Fruit fly (Drosophila melanogaster) whole organism, embryonic: ENCODE measurements around the gene CG7963.

Experiments
- B-H2 ChIP-seq: fragments of 200-800 bp; sonication (Bioruptor generic); optimal IDR thresholded peaks from 2 replicates; lab custom pipeline; 2018; ENCODE audit warnings: missing biosample characterization, mild to moderate bottlenecking, missing genetic modification characterization
- CG10543 ChIP-seq: fragments of 200-800 bp; sonication (Bioruptor generic); optimal IDR thresholded peaks from 3 replicates; lab custom pipeline; 2017; ENCODE audit warnings: missing biosample characterization, mild to moderate bottlenecking, missing genetic modification characterization, moderate library complexity
- CG12155 ChIP-seq: fragments of 200-800 bp; sonication (Bioruptor generic); optimal IDR thresholded peaks from 3 replicates; lab custom pipeline; 2016; ENCODE audit warnings: missing biosample characterization, missing genetic modification characterization
- CG12659 ChIP-seq: fragments of 200-800 bp; sonication (Bioruptor generic); optimal IDR thresholded peaks from 3 replicates; lab custom pipeline; 2017; ENCODE audit warnings: mild to moderate bottlenecking, missing biosample characterization, missing genetic modification reagents, missing genetic modification characterization
- CG12744 ChIP-seq: fragments of 200-800 bp; sonication (Bioruptor generic); optimal IDR thresholded peaks from 2 replicates; lab custom pipeline; 2016; ENCODE audit warnings: missing biosample characterization, missing genetic modification characterization
- CG13775 ChIP-seq: fragments of 200-800 bp; sonication (Bioruptor generic); optimal IDR thresholded peaks from 3 replicates; lab custom pipeline; 2017; ENCODE audit warnings: missing biosample characterization, mild to moderate bottlenecking, missing genetic modification characterization
- CG14710 ChIP-seq: fragments of 200-800 bp; sonication (Bioruptor generic); optimal IDR thresholded peaks from 3 replicates; lab custom pipeline; 2019; ENCODE audit warnings: missing biosample characterization, mild to moderate bottlenecking, missing genetic modification characterization, moderate library complexity
- CG15073 ChIP-seq: fragments of 200-800 bp; sonication (Bioruptor generic); optimal IDR thresholded peaks from 2 replicates; lab custom pipeline; 2016; ENCODE audit warnings: missing biosample characterization, missing genetic modification characterization
- CG1647 ChIP-seq: fragments of 200-800 bp; sonication (Bioruptor generic); optimal IDR thresholded peaks from 3 replicates; lab custom pipeline; 2016; ENCODE audit warnings: missing biosample characterization, missing genetic modification characterization
- CG16779 ChIP-seq: fragments of 200-800 bp; sonication (Bioruptor generic); IDR thresholded peaks from 2 replicates; pipeline ENCODE4 v1.3.6; 2022; ENCODE audit warnings: missing biosample characterization, missing genetic modification characterization
- CG16863 ChIP-seq: fragments of 200-800 bp; sonication (Bioruptor generic); optimal IDR thresholded peaks from 3 replicates; lab custom pipeline; 2016; ENCODE audit warnings: missing biosample characterization, missing genetic modification characterization
- CG17186 ChIP-seq: fragments of 200-800 bp; sonication (Bioruptor generic); optimal IDR thresholded peaks from 3 replicates; lab custom pipeline; 2017; ENCODE audit warnings: missing biosample characterization, missing genetic modification reagents, missing genetic modification characterization
- CG17361 ChIP-seq: fragments of 200-800 bp; sonication (Bioruptor generic); IDR thresholded peaks from 3 replicates; pipeline ENCODE4 v1.3.6; 2022; ENCODE audit warnings: missing biosample characterization, missing genetic modification characterization
- CG1792 ChIP-seq: fragments of 200-800 bp; sonication (Bioruptor generic); optimal IDR thresholded peaks from 2 replicates; lab custom pipeline; 2016; ENCODE audit warnings: missing biosample characterization, missing genetic modification characterization
- CG18476 ChIP-seq: fragments of 200-800 bp; sonication (Bioruptor generic); optimal IDR thresholded peaks from 2 replicates; lab custom pipeline; 2016; ENCODE audit warnings: missing biosample characterization, mild to moderate bottlenecking, missing genetic modification characterization
- CG30403 ChIP-seq: fragments of 200-800 bp; sonication (Bioruptor generic); optimal IDR thresholded peaks from 3 replicates; lab custom pipeline; 2016; ENCODE audit warnings: missing biosample characterization, missing genetic modification characterization
- CG31388 ChIP-seq: fragments of 200-800 bp; sonication (Bioruptor generic); optimal IDR thresholded peaks from 2 replicates; lab custom pipeline; 2016; ENCODE audit warnings: missing biosample characterization, missing genetic modification characterization
- CG8765 ChIP-seq: fragments of 200-800 bp; sonication (Bioruptor generic); IDR thresholded peaks from 2 replicates; pipeline ENCODE4 v1.3.6; 2022; ENCODE audit warnings: missing biosample characterization, missing genetic modification characterization
- CG9727 ChIP-seq: fragments of 200-800 bp; sonication (Bioruptor generic); optimal IDR thresholded peaks from 3 replicates; lab custom pipeline; 2017; ENCODE audit warnings: missing biosample characterization, mild to moderate bottlenecking, missing genetic modification characterization
- CHES-1-like ChIP-seq: fragments of 200-800 bp; sonication (Bioruptor generic); optimal IDR thresholded peaks from 2 replicates; lab custom pipeline; 2016; ENCODE audit warnings: missing biosample characterization, missing genetic modification characterization
- Camta ChIP-seq: fragments of 200-800 bp; sonication (Bioruptor generic); optimal IDR thresholded peaks from 2 replicates; lab custom pipeline; 2016; ENCODE audit warnings: missing biosample characterization, missing genetic modification characterization
- Dbx ChIP-seq: fragments of 200-800 bp; sonication (Bioruptor generic); IDR thresholded peaks from 3 replicates; pipeline ENCODE4 v1.3.6; 2022; ENCODE audit warnings: missing biosample characterization, missing genetic modification characterization
- Deaf1 ChIP-seq: fragments of 200-800 bp; optimal IDR thresholded peaks from 3 replicates; lab custom pipeline; 2019; ENCODE audit warnings: missing biosample characterization, mild to moderate bottlenecking, missing genetic modification characterization, moderate library complexity
- Dip3 ChIP-seq: fragments of 200-800 bp; sonication (Bioruptor generic); optimal IDR thresholded peaks from 3 replicates; lab custom pipeline; 2016; ENCODE audit warnings: missing biosample characterization, missing genetic modification characterization
- HHEX ChIP-seq: fragments of 200-800 bp; sonication (Bioruptor generic); optimal IDR thresholded peaks from 3 replicates; lab custom pipeline; 2017; ENCODE audit warnings: missing biosample characterization, mild to moderate bottlenecking, missing genetic modification characterization, missing genetic modification reagents
- HmgZ ChIP-seq: fragments of 200-800 bp; sonication (Bioruptor generic); optimal IDR thresholded peaks from 2 replicates; lab custom pipeline; 2018; ENCODE audit warnings: missing biosample characterization, mild to moderate bottlenecking, missing genetic modification characterization
- Myb ChIP-seq: fragments of 200-800 bp; sonication (Bioruptor generic); optimal IDR thresholded peaks from 2 replicates; lab custom pipeline; 2016; ENCODE audit warnings: missing biosample characterization, missing genetic modification characterization
- Oli ChIP-seq: fragments of 200-800 bp; sonication (Bioruptor generic); optimal IDR thresholded peaks from 2 replicates; lab custom pipeline; 2018; ENCODE audit warnings: missing biosample characterization, mild to moderate bottlenecking, missing genetic modification characterization, moderate library complexity
- Scr ChIP-seq: fragments of 200-800 bp; sonication (Bioruptor generic); IDR thresholded peaks from 2 replicates; pipeline ENCODE4 v1.3.6; 2022; ENCODE audit warnings: missing biosample characterization, missing genetic modification characterization; ENCODE audit not compliant: partially characterized antibody
- Sry-δ ChIP-seq: fragments of 200-800 bp; sonication (Bioruptor generic); optimal IDR thresholded peaks from 2 replicates; lab custom pipeline; 2016; ENCODE audit warnings: missing biosample characterization, missing genetic modification characterization
- Ssrp ChIP-seq: fragments of 200-800 bp; sonication (Bioruptor generic); optimal IDR thresholded peaks from 2 replicates; lab custom pipeline; 2018; ENCODE audit warnings: missing biosample characterization, mild to moderate bottlenecking, missing genetic modification characterization, moderate library complexity
- Stat92E ChIP-seq, 3 experiments: fragments of >200 bp in 2 of 3; fragments of 200-800 bp in 1 of 3; sonication (Bioruptor generic) in 1 of 3; optimal IDR thresholded peaks; 2 replicates each; lab custom pipeline; 2017 to 2019; ENCODE audit warnings: missing biosample characterization in 3 of 3, missing genetic modification characterization in 3 of 3, mild to moderate bottlenecking in 1 of 3, moderate library complexity in 1 of 3
- Usf ChIP-seq: fragments of 200-800 bp; sonication (Bioruptor generic); optimal IDR thresholded peaks from 2 replicates; lab custom pipeline; 2017; ENCODE audit warnings: missing genotype, missing biosample characterization, missing genetic modification characterization
- Xbp1 ChIP-seq: fragments of 200-800 bp; sonication (Bioruptor generic); optimal IDR thresholded peaks from 3 replicates; lab custom pipeline; 2016; ENCODE audit warnings: missing biosample characterization, mild to moderate bottlenecking, missing genetic modification characterization
- bcd ChIP-seq: fragments of 200-800 bp; sonication (Bioruptor generic); optimal IDR thresholded peaks from 2 replicates; lab custom pipeline; 2017; ENCODE audit warnings: missing biosample characterization, mild to moderate bottlenecking, missing genetic modification characterization
- br ChIP-seq: fragments of >200 bp; optimal IDR thresholded peaks from 2 replicates; lab custom pipeline; 2017
- chif ChIP-seq, 2 experiments: fragments of 200-800 bp; sonication (Bioruptor generic); optimal IDR thresholded peaks; 3 replicates each; lab custom pipeline; 2016; ENCODE audit warnings: missing biosample characterization in 2 of 2, missing genetic modification characterization in 2 of 2
- da ChIP-seq: fragments of 200-800 bp; sonication (Bioruptor generic); optimal IDR thresholded peaks from 2 replicates; lab custom pipeline; 2016; ENCODE audit warnings: missing biosample characterization, missing genetic modification characterization
- dmrt11E ChIP-seq: fragments of 200-800 bp; sonication (Bioruptor generic); optimal IDR thresholded peaks from 3 replicates; lab custom pipeline; 2018; ENCODE audit warnings: missing biosample characterization, mild to moderate bottlenecking, missing genetic modification characterization, moderate library complexity
- eyg ChIP-seq: fragments of 200-800 bp; sonication (Bioruptor generic); optimal IDR thresholded peaks from 3 replicates; lab custom pipeline; 2016; ENCODE audit warnings: missing biosample characterization, missing genetic modification characterization
- fd3F ChIP-seq: fragments of 200-800 bp; sonication (Bioruptor generic); optimal IDR thresholded peaks from 2 replicates; lab custom pipeline; 2018; ENCODE audit warnings: missing biosample characterization, mild to moderate bottlenecking, missing genetic modification characterization, moderate library complexity
- ham ChIP-seq: fragments of 200-800 bp; sonication (Bioruptor generic); IDR thresholded peaks from 2 replicates; pipeline ENCODE4 v1.3.6; 2022; ENCODE audit warnings: missing biosample characterization, missing genetic modification characterization
- hb ChIP-seq: fragments of 200-800 bp; sonication (Bioruptor generic); IDR thresholded peaks from 3 replicates; pipeline ENCODE4 v1.3.6; 2022; ENCODE audit warnings: missing biosample characterization, missing genetic modification characterization; ENCODE audit not compliant: partially characterized antibody
- insv ChIP-seq, 2 experiments: fragments of 200-800 bp; sonication (Bioruptor generic); optimal IDR thresholded peaks; 3 replicates each; lab custom pipeline; 2016 to 2018; ENCODE audit warnings: missing biosample characterization in 2 of 2, missing genetic modification characterization in 2 of 2
- odd ChIP-seq: fragments of 200-800 bp; sonication (Bioruptor generic); optimal IDR thresholded peaks from 2 replicates; lab custom pipeline; 2017; ENCODE audit warnings: missing biosample characterization, mild to moderate bottlenecking, missing genetic modification characterization
- pan ChIP-seq, 4 experiments: fragments of >200 bp in 3 of 4; fragments of 200-800 bp in 1 of 4; sonication (Bioruptor generic) in 1 of 4; optimal IDR thresholded peaks in 3 of 4; IDR thresholded peaks in 1 of 4; 2 replicates each; pipeline versions ENCODE4 v1.3.6 to Lab custom; 2017 to 2022; ENCODE audit warnings: missing biosample characterization in 2 of 4, missing genetic modification characterization in 2 of 4, mixed read lengths in 1 of 4
- pb ChIP-seq: fragments of 200-800 bp; sonication (Bioruptor generic); optimal IDR thresholded peaks from 3 replicates; lab custom pipeline; 2016; ENCODE audit warnings: missing biosample characterization, missing genetic modification characterization
- pros ChIP-seq: fragments of 200-800 bp; sonication (Bioruptor generic); optimal IDR thresholded peaks from 3 replicates; lab custom pipeline; 2019; ENCODE audit warnings: missing biosample characterization, mild to moderate bottlenecking, missing genetic modification characterization, moderate library complexity
- sima ChIP-seq: fragments of 200-800 bp; sonication (Bioruptor generic); optimal IDR thresholded peaks from 2 replicates; lab custom pipeline; 2016; ENCODE audit warnings: missing biosample characterization, missing genetic modification characterization
- tio ChIP-seq: fragments of 200-800 bp; sonication (Bioruptor generic); optimal IDR thresholded peaks from 2 replicates; lab custom pipeline; 2017; ENCODE audit warnings: missing biosample characterization, missing genetic modification characterization, inconsistent platforms
- trem ChIP-seq: fragments of 200-800 bp; optimal IDR thresholded peaks from 3 replicates; lab custom pipeline; 2019; ENCODE audit warnings: missing biosample characterization, mild to moderate bottlenecking, missing genetic modification characterization, moderate library complexity

Gene CG7963

DNA sequence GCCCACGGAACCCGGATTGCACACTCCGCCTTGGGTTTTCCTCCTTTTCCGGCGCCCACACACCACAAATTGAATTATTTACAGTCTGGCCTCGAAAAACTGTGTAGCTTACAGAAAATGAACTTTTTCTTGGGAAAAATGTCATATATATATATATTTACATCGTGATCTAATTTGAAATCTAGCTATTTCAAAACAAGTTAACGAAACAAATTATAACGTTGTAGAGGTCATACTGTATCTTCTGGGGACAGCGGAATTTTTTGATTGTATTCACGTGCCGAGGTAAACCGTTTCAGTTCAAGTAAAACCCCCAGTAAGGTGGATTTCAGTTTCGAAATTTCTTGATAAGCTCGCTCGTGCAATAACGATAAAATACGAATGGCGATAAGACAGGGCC, 8.2 kb upstream of the CG7963 start (continued):
- TF ChIP-seq CG13775 = no peak
- TF ChIP-seq pan (optimal IDR thresholded peaks at IDR 0.05; lab: Kevin White, UChicago) = no peak
- TF ChIP-seq pan (GFP tag; optimal IDR thresholded peaks at IDR 0.05 in 1 of 2, IDR thresholded peaks at IDR 0.05 in 1 of 2) = peak in 1 of 2 experiments; percentile 80
- no peak for TF ChIP-seq CG31388
- TF ChIP-seq insv (GFP tag; optimal IDR thresholded peaks at IDR 0.05; lab: Kevin White, UChicago) = no peak
- TF ChIP-seq odd (GFP tag; lab: Kevin White, UChicago) = no peak
- TF ChIP-seq CG1792 = no peak
- peak; percentile 27 for TF ChIP-seq CG9727 (GFP tag; lab: Kevin White, UChicago)
- peak; percentile 1 for TF ChIP-seq CG1647 (GFP tag; lab: Kevin White, UChicago)
- TF ChIP-seq CG12744 (GFP tag; lab: Kevin White, UChicago) = no peak
- peak; percentile 28 for TF ChIP-seq fd3F (GFP tag; lab: Kevin White, UChicago)
- no peak for TF ChIP-seq dmrt11E
- no peak for TF ChIP-seq chif (GFP tag; optimal IDR thresholded peaks at IDR 0.05; lab: Kevin White, UChicago)
- peak; percentile 33 for TF ChIP-seq CG30403 (GFP tag; lab: Kevin White, UChicago)
- no peak for TF ChIP-seq trem (tag; lab: Kevin White, UChicago)
- no peak for TF ChIP-seq CG17361 (GFP tag; lab: Robert Waterston, UW)
- TF ChIP-seq da (GFP tag; lab: Kevin White, UChicago) = no peak
- TF ChIP-seq Dip3 (GFP tag; lab: Kevin White, UChicago) = no peak
- peak; percentile 1 for TF ChIP-seq CG10543 (GFP tag; lab: Kevin White, UChicago)
- TF ChIP-seq CHES-1-like (GFP tag; lab: Kevin White, UChicago) = no peak
- TF ChIP-seq CG16863 (GFP tag; lab: Kevin White, UChicago) = no peak
- peak; percentile 42 for TF ChIP-seq Xbp1 (GFP tag; lab: Kevin White, UChicago)
- no peak for TF ChIP-seq CG14710 (tag; lab: Kevin White, UChicago)
- TF ChIP-seq B-H2 = no peak
- no peak for TF ChIP-seq CG18476 (GFP tag; lab: Kevin White, UChicago)
- peak; percentile 43 for TF ChIP-seq HHEX (GFP tag; lab: Kevin White, UChicago)
- TF ChIP-seq eyg (GFP tag; lab: Kevin White, UChicago) = no peak
- no peak for TF ChIP-seq CG15073 (GFP tag; lab: Kevin White, UChicago)
- TF ChIP-seq Oli (tag; lab: Kevin White, UChicago) = peak; percentile 52
- TF ChIP-seq HmgZ = peak; percentile 11
- peak; percentile 34 for TF ChIP-seq Ssrp (tag; lab: Kevin White, UChicago)
- no peak for TF ChIP-seq CG8765 (GFP tag; lab: Robert Waterston, UW)
- TF ChIP-seq Camta = no peak
- TF ChIP-seq CG17186 (GFP tag; lab: Kevin White, UChicago) = no peak
- TF ChIP-seq pb (GFP tag; lab: Kevin White, UChicago) = no peak
- no peak for TF ChIP-seq Deaf1 (tag; lab: Kevin White, UChicago)
- TF ChIP-seq CG16779 (GFP tag; lab: Robert Waterston, UW) = no peak
- no peak for TF ChIP-seq ham (GFP tag; lab: Robert Waterston, UW)
- no peak for TF ChIP-seq br (lab: Kevin White, UChicago)
- no peak for TF ChIP-seq Stat92E (GFP tag; optimal IDR thresholded peaks at IDR 0.05; lab: Kevin White, UChicago)
- peak; percentile 50 for TF ChIP-seq CG12155 (GFP tag; lab: Kevin White, UChicago)
- no peak for TF ChIP-seq Scr
- TF ChIP-seq Myb (GFP tag; lab: Kevin White, UChicago) = no peak
- TF ChIP-seq CG12659 (GFP tag; lab: Kevin White, UChicago) = peak; percentile 23
- TF ChIP-seq hb (GFP tag; lab: Robert Waterston, UW) = no peak
- TF ChIP-seq bcd (GFP tag; lab: Kevin White, UChicago) = no peak
- no peak for TF ChIP-seq Sry-δ (GFP tag; lab: Kevin White, UChicago)
- no peak for TF ChIP-seq Usf
- TF ChIP-seq tio (GFP tag; lab: Kevin White, UChicago) = no peak
- no peak for TF ChIP-seq sima (GFP tag; lab: Kevin White, UChicago)
- peak; percentile 71 for TF ChIP-seq Dbx (GFP tag; lab: Robert Waterston, UW)
- no peak for TF ChIP-seq pros (GFP tag; lab: Kevin White, UChicago)
